Fruit fly (Drosophila melanogaster) S2 (cell line): ENCODE results near the gene mat.

Source experiments
- CG8478 ChIP-seq: fragments of >200 bp; optimal IDR thresholded peaks from 2 replicates; lab custom pipeline; 2018
- CTCF ChIP-seq, 2 experiments: fragments of >200 bp; optimal IDR thresholded peaks; 2 replicates each; lab custom pipeline; 2018

dm6 chr3L:907673-908323 lies 5.1 kb downstream of the mat start:
- TF ChIP-seq CG8478 (lab: Kevin White, UChicago) (no peak), CTCF (optimal IDR thresholded peaks at IDR 0.05; lab: Kevin White, UChicago) (no peak)
